Worm (Caenorhabditis elegans): Measurements from ENCODE around the gene D1054.9.

DNA sequence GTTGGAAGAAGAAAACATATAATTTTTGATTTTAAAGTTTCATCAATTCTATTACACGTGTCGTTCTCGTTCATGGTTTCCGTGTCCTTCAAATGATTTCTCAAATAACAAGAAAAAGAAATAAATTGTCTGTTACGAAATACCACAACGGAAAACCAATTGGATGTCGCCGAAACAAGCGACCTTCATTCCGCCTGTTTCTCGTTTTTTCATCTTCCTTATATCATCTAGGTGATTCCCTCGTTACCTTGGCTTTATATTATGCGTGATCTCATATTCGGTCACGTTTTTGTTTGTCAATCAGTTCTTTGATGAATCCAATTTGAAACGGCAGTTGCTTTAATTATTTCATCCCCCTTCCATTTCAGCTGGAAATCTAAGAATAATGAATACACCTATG is 33.7 kb downstream of the D1054.9 start:
- TF ChIP-seq dpl-1 (GFP tag; optimal IDR thresholded peaks at IDR 0.05) (no peak), B0019.2 (GFP tag; conservative IDR thresholded peaks at IDR 0.05) (no peak), dpff-1 (tag; optimal IDR thresholded peaks at IDR 0.05) (no peak), F49E8.2 (tag; optimal IDR thresholded peaks at IDR 0.05; ENCODE audit: insufficient read depth) (no peak), unc-130 (GFP tag; optimal IDR thresholded peaks at IDR 0.05) (no peak), F37B4.10 (GFP tag; IDR thresholded peaks at IDR 0.05) (no peak), sptf-2 (GFP tag; optimal IDR thresholded peaks at IDR 0.05) (no peak), unc-62 (GFP tag; optimal IDR thresholded peaks at IDR 0.05) (no peak), Y95B8A.8 (GFP tag; IDR thresholded peaks at IDR 0.05) (no peak), nfya-1 (tag; optimal IDR thresholded peaks at IDR 0.05; ENCODE audit: borderline replicate concordance, insufficient read depth) (no peak), ama-1 (optimal IDR thresholded peaks at IDR 0.05) (no peak), ama-1 (GFP tag; optimal IDR thresholded peaks at IDR 0.05) (no peak), lin-35 (GFP tag; optimal IDR thresholded peaks at IDR 0.05) (no peak), efl-1 (GFP tag; optimal IDR thresholded peaks at IDR 0.05) (no peak)

All from whole organism, young adult.